Fruit fly (Drosophila melanogaster) ovary, adult (tissue): ENCODE results near the gene CG6749.

Source experiments
- CG17801 ChIP-seq: fragments of 200-800 bp; optimal IDR thresholded peaks from 2 replicates; lab custom pipeline; 2019; ENCODE audit warnings: missing biosample characterization, mild to moderate bottlenecking, missing genetic modification characterization, moderate library complexity; ENCODE audit not compliant: partially characterized antibody

CG6749 gene

DNA sequence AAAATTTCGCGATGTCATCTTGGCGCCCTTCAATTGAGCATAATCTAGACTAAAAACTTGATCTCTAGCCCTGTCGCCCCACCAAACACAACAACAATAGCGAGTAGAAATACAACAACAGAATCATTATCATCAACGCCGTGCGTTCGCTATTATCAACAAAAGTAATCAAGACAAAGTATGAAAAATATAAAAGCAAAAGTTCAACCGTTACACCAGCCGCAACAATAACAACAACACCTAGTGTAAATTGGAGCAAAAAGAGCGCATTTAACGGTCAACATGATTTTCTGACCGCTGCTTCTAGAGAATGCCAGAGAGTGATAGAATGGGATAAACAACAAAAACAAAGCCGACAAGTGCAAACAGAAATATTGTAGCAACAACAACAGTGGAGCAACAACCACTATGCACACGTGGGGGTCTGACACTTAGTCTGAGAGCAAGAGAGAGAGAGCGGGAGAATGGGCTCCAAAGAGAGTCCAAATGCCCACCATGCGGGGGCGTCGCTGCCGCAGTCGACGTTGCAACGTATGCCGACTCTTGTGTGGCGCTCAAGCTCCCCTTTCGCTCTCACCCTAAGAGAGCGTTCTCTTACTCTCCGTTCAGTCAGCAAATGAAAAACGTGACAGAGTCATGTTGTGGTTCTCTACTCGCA is 41.2 kb downstream of the CG6749 start:
- peak; percentile 43 for TF ChIP-seq CG17801 (GFP tag; lab: Kevin White, UChicago)

dm6 chr3L:9691476-9691826 is 42.2 kb downstream of the CG6749 start:
- TF ChIP-seq CG17801 (GFP tag; lab: Kevin White, UChicago): no peak

DNA sequence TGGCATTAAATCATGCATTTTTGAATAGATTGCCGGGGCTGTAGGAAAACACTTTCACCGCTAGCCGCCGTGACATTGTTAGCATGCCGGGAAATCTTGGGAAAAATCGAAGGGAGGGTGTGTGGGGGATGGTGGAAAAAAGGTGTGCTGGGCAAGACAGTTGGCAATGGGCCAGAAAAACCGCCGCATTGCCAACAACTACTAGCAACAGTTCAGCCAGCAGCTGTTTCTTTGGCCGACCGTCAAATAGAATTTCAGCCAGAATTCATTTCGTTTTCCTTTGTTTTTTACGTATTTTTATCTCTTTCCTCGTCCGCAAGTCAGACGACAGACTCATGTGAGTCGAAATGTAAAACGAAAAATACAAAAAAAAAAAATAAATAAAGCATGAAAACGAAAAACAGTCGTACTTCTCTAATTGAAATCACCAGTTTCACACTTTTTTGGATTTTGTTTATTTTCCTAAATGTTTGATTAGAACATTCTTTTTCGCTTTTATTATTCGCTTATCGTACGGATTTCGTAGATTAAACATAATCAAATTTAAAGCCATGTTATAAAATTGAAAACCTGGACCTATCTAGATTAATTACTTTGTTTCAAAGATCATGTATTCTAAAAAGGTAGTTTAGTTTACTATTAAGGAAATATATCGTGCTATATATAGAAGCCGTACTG is 42.7 kb downstream of the CG6749 start:
- TF ChIP-seq CG17801 (GFP tag; lab: Kevin White, UChicago): no peak

DNA sequence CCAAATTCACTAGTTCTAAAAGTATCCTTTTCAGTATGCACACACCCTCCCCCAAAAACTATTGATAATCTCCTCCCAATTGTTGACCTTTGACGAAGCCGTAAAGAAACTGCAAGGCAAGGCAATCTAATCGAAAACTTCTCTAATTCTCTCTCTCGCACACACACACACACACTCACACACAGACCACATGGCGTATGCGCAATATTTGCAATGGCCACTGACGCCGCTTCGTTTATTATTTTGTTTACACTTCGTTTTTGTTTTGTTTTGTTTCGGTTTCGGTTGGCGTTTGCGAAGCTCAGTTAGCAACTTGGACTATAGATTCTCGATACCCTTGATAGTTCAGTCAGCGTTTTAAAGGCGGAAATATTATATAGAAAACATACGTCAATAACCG is 43.8 kb downstream of the CG6749 start:
- TF ChIP-seq CG17801 (GFP tag; lab: Kevin White, UChicago): no peak

DNA sequence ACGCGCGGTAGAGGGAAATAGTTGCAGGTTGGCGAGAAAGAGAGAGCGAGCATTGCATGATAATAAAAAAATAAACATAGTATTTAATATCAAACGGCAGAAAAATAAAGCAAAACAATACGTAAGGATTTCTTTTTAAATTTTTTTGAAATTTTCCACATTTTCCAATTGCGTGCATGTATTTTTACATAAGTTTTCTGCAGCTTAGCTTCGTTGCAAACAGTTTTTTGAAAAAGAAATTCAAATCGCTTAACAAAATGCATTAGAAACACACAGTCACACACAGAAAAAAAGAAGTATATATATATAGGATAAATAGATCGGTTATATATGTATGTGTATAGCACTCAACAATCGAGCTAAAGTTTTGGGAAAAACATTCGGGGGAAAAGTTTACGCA is 44.9 kb downstream of the CG6749 start:
- no peak for TF ChIP-seq CG17801 (GFP tag; lab: Kevin White, UChicago)

DNA sequence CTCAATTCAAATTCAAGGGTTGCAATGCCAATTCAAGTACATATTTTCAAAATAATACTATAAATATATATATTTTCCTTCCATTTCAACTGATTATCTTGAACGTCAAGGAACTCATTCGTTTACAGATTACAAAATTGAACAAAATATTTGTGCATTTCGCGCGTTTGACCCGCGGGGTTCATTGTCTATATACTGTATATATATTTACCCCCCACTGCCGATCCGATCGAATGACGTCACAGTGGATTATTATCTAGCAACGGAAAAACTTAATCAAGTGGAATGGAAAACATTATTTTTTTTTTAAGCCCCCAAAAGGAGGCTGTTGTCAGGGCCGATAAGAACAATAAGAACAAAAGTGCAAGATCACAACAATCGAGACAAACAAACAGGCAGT is 46.1 kb downstream of the CG6749 start:
- no peak for TF ChIP-seq CG17801 (GFP tag; lab: Kevin White, UChicago)

DNA sequence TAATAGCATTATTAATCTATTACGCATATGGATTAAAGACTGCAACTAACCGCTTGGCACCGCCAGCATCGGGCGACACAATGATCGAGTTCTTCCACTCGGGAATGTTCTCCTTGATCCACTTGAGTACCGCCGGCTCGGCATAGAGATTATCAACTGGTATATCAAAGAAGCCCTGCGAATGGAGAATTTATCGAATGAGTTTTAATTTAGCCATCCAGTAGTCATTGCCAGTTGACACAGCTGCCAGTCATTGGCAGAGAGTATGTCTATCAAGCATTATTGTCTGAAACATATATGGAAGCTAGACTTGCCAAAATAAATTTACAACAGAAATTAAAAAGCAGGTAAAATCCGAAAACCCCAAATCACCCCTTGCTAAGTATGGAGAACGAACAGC is 48.7 kb downstream of the CG6749 start, which contains the start of gene CG16719:
CG16719 (plus strand) TSS at position 301 of the 400 bp plus-strand sequence.
- TF ChIP-seq CG17801 (GFP tag; lab: Kevin White, UChicago): no peak
